Worm (Caenorhabditis elegans) whole organism, L1 larva: ENCODE results near the gene R07E5.11.

Experiments used
- C34B4.2 ChIP-seq: sonication (generic microtip); optimal IDR thresholded peaks from 2 replicates; lab custom pipeline; 2017; ENCODE audit warnings: mild to moderate bottlenecking, missing genetic modification characterization, missing compliant biosample characterization
- Y116A8C.19 ChIP-seq: sonication (generic microtip); optimal IDR thresholded peaks from 2 replicates; lab custom pipeline; 2016; ENCODE audit warnings: missing compliant biosample characterization, missing genetic modification characterization, borderline replicate concordance
- zip-4 ChIP-seq: fragments of 200-800 bp; sonication (Bioruptor generic); optimal IDR thresholded peaks from 2 replicates; lab custom pipeline; 2018; ENCODE audit warnings: mild to moderate bottlenecking, missing genetic modification characterization, moderate library complexity, missing compliant biosample characterization

DNA sequence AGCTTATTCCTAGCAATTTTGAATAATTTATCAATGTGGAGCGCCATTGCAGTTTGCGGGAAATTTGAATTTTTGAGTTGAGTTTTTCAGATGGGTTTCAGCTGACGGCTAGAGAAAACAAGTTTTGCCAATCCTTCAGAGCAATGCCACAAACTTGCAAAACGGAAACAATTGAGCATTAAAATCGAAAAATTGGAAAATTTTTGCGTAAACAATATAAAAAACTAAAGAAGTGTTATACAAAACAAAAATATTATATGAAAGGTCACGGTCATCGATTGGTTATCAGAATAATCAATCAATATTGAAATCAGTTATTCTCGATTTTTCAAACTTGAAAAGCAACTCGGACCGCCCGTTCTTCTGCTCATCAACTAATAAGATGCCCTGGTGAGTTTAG is 13.9 kb downstream of the R07E5.11 start, which contains the start of gene R07E5.15:
- no peak for TF ChIP-seq Y116A8C.19 (tag; lab: Kevin White, UChicago)
- TF ChIP-seq C34B4.2, result no peak
- TF ChIP-seq zip-4, result no peak
